Worm (Caenorhabditis elegans) whole organism, L1 larva: ENCODE results near the gene C07A12.18.

ENCODE experiments used
- efl-1 ChIP-seq, 4 experiments: fragments of 150-350 bp; optimal IDR thresholded peaks in 3 of 4; peaks in 1 of 4; 1 replicate in 1 of 4; 2 replicates in 3 of 4; lab custom pipeline; 2014; ENCODE audit warnings: missing biosample characterization in 2 of 4, missing genetic modification characterization in 2 of 4, missing genetic modification reagents in 2 of 4
- elt-3 ChIP-seq, 6 experiments: fragments of 150-350 bp in 1 of 6; sonication (generic microtip); optimal IDR thresholded peaks; 2 replicates each; lab custom pipeline; 2017 to 2018; ENCODE audit warnings: missing biosample characterization in 6 of 6, missing genetic modification characterization in 6 of 6, inconsistent platforms in 1 of 6
- skn-1 ChIP-seq: fragments of 150-350 bp; optimal IDR thresholded peaks from 2 replicates; lab custom pipeline; 2014; ENCODE audit warnings: missing biosample characterization, missing genetic modification characterization
- unc-130 ChIP-seq: fragments of 150-350 bp; optimal IDR thresholded peaks from 2 replicates; lab custom pipeline; 2017; ENCODE audit warnings: missing biosample characterization, missing genetic modification characterization, inconsistent platforms

- TF ChIP-seq elt-3 (tag; optimal IDR thresholded peaks at IDR 0.05; lab: Kevin White, UChicago) = no peak
- TF ChIP-seq skn-1 (tag; lab: Kevin White, UChicago) = no peak
- TF ChIP-seq unc-130 (tag; lab: Kevin White, UChicago) = no peak
- no peak for TF ChIP-seq efl-1 (optimal IDR thresholded peaks at IDR 0.05; lab: Kevin White, UChicago)
- TF ChIP-seq efl-1 (GFP tag; optimal IDR thresholded peaks at IDR 0.05 in 1 of 2; lab: Kevin White, UChicago) = no peak
These were observed 28.9 kb upstream of the C07A12.18 start for ce11 chrX:4578581-4578980.
